Fruit fly (Drosophila melanogaster) whole organism, embryonic: ENCODE data around the gene CG5966.

ENCODE experiments used
- CG11695 ChIP-seq: fragments of 200-800 bp; sonication (Bioruptor generic); IDR thresholded peaks from 3 replicates; pipeline ENCODE4 v1.3.6; 2022; ENCODE audit warnings: missing biosample characterization, missing genetic modification characterization
- CG12104 ChIP-seq: fragments of 200-800 bp; sonication (Bioruptor generic); optimal IDR thresholded peaks from 3 replicates; lab custom pipeline; 2016; ENCODE audit warnings: missing biosample characterization, missing genetic modification characterization
- CG12155 ChIP-seq: fragments of 200-800 bp; sonication (Bioruptor generic); optimal IDR thresholded peaks from 3 replicates; lab custom pipeline; 2016; ENCODE audit warnings: missing biosample characterization, missing genetic modification characterization
- CG12659 ChIP-seq: fragments of 200-800 bp; sonication (Bioruptor generic); optimal IDR thresholded peaks from 3 replicates; lab custom pipeline; 2017; ENCODE audit warnings: mild to moderate bottlenecking, missing biosample characterization, missing genetic modification reagents, missing genetic modification characterization
- CG15073 ChIP-seq: fragments of 200-800 bp; sonication (Bioruptor generic); optimal IDR thresholded peaks from 2 replicates; lab custom pipeline; 2016; ENCODE audit warnings: missing biosample characterization, missing genetic modification characterization
- CG1529 ChIP-seq: fragments of 200-800 bp; sonication (Bioruptor generic); optimal IDR thresholded peaks from 3 replicates; lab custom pipeline; 2018; ENCODE audit warnings: missing biosample characterization, missing genetic modification characterization
- CG17186 ChIP-seq: fragments of 200-800 bp; sonication (Bioruptor generic); optimal IDR thresholded peaks from 3 replicates; lab custom pipeline; 2017; ENCODE audit warnings: missing biosample characterization, missing genetic modification reagents, missing genetic modification characterization
- CG18476 ChIP-seq: fragments of 200-800 bp; sonication (Bioruptor generic); optimal IDR thresholded peaks from 2 replicates; lab custom pipeline; 2016; ENCODE audit warnings: missing biosample characterization, mild to moderate bottlenecking, missing genetic modification characterization
- CG18619 ChIP-seq: fragments of 200-800 bp; sonication (Bioruptor generic); optimal IDR thresholded peaks from 3 replicates; lab custom pipeline; 2017; ENCODE audit warnings: missing biosample characterization, mild to moderate bottlenecking, missing genetic modification characterization
- CG2678 ChIP-seq: fragments of 200-800 bp; sonication (Bioruptor generic); optimal IDR thresholded peaks from 3 replicates; lab custom pipeline; 2019; ENCODE audit warnings: missing biosample characterization, mild to moderate bottlenecking, missing genetic modification characterization, moderate library complexity
- CG2889 ChIP-seq: fragments of 200-800 bp; sonication (Bioruptor generic); IDR thresholded peaks from 3 replicates; pipeline ENCODE4 v1.3.6; 2022; ENCODE audit warnings: missing biosample characterization, missing genetic modification characterization
- CG33213 ChIP-seq: fragments of 200-800 bp; sonication (Bioruptor generic); optimal IDR thresholded peaks from 3 replicates; lab custom pipeline; 2016; ENCODE audit warnings: missing biosample characterization, missing genetic modification characterization
- CG3838 ChIP-seq: fragments of 200-800 bp; sonication (Bioruptor generic); optimal IDR thresholded peaks from 3 replicates; lab custom pipeline; 2016; ENCODE audit warnings: missing biosample characterization, missing genetic modification characterization
- CG6272 ChIP-seq: fragments of 200-800 bp; sonication (Bioruptor generic); IDR thresholded peaks from 2 replicates; pipeline ENCODE4 v1.3.6; 2022; ENCODE audit warnings: missing biosample characterization, missing genetic modification characterization
- CG6683 ChIP-seq: fragments of 200-800 bp; sonication (Bioruptor generic); optimal IDR thresholded peaks from 2 replicates; lab custom pipeline; 2017; ENCODE audit warnings: missing biosample characterization, mild to moderate bottlenecking, missing genetic modification characterization, missing genetic modification reagents
- CG6854 ChIP-seq: fragments of 200-800 bp; sonication (Bioruptor generic); optimal IDR thresholded peaks from 3 replicates; lab custom pipeline; 2017; ENCODE audit warnings: missing biosample characterization, mild to moderate bottlenecking, missing genetic modification characterization
- CG7271 ChIP-seq: fragments of 200-800 bp; sonication (Bioruptor generic); optimal IDR thresholded peaks from 2 replicates; lab custom pipeline; 2018; ENCODE audit warnings: missing biosample characterization, mild to moderate bottlenecking, missing genetic modification characterization, moderate library complexity
- CG7556 ChIP-seq: fragments of 200-800 bp; sonication (Bioruptor generic); optimal IDR thresholded peaks from 2 replicates; lab custom pipeline; 2017; ENCODE audit warnings: missing biosample characterization, mild to moderate bottlenecking, missing genetic modification characterization
- CG8281 ChIP-seq: fragments of 200-800 bp; sonication (Bioruptor generic); optimal IDR thresholded peaks from 2 replicates; lab custom pipeline; 2018; ENCODE audit warnings: missing biosample characterization, mild to moderate bottlenecking, missing genetic modification characterization, moderate library complexity
- D ChIP-seq, 2 experiments: fragments of 200-800 bp in 1 of 2; fragments of >200 bp in 1 of 2; sonication (Bioruptor generic) in 1 of 2; optimal IDR thresholded peaks; 2 replicates in 1 of 2; 3 replicates in 1 of 2; lab custom pipeline; 2017; ENCODE audit warnings: mild to moderate bottlenecking in 1 of 2, missing biosample characterization in 1 of 2, missing genetic modification characterization in 1 of 2, missing genetic modification reagents in 1 of 2
- D19A ChIP-seq: fragments of 200-800 bp; optimal IDR thresholded peaks from 3 replicates; lab custom pipeline; 2019; ENCODE audit warnings: missing biosample characterization, mild to moderate bottlenecking, missing genetic modification characterization, moderate library complexity
- Dfd ChIP-seq, 2 experiments: fragments of >200 bp; optimal IDR thresholded peaks; 2 replicates each; lab custom pipeline; 2017; ENCODE audit warnings: missing biosample characterization in 2 of 2, missing genetic modification characterization in 2 of 2
- Elba2 ChIP-seq: fragments of 200-800 bp; sonication (Bioruptor generic); optimal IDR thresholded peaks from 3 replicates; lab custom pipeline; 2016; ENCODE audit warnings: missing biosample characterization, missing genetic modification characterization
- Hmx ChIP-seq: fragments of 200-800 bp; sonication (Bioruptor generic); optimal IDR thresholded peaks from 2 replicates; lab custom pipeline; 2016; ENCODE audit warnings: missing biosample characterization, missing genetic modification characterization
- MBD-R2 ChIP-seq: fragments of 200-800 bp; sonication (Bioruptor generic); IDR thresholded peaks from 2 replicates; pipeline ENCODE4 v1.3.6; 2022; ENCODE audit warnings: missing biosample characterization, missing genetic modification characterization
- MTF-1 ChIP-seq: fragments of 200-800 bp; sonication (Bioruptor generic); optimal IDR thresholded peaks from 2 replicates; lab custom pipeline; 2018; ENCODE audit warnings: missing biosample characterization, mild to moderate bottlenecking, missing genetic modification characterization, borderline replicate concordance
- PHDP ChIP-seq: fragments of 200-800 bp; sonication (Bioruptor generic); optimal IDR thresholded peaks from 3 replicates; lab custom pipeline; 2018; ENCODE audit warnings: missing biosample characterization, mild to moderate bottlenecking, missing genetic modification characterization, moderate library complexity
- Six4 ChIP-seq: fragments of 200-800 bp; sonication (Bioruptor generic); optimal IDR thresholded peaks from 2 replicates; lab custom pipeline; 2016; ENCODE audit warnings: missing biosample characterization, missing genetic modification characterization
- Stat92E ChIP-seq, 3 experiments: fragments of >200 bp in 2 of 3; fragments of 200-800 bp in 1 of 3; sonication (Bioruptor generic) in 1 of 3; optimal IDR thresholded peaks; 2 replicates each; lab custom pipeline; 2017 to 2019; ENCODE audit warnings: missing biosample characterization in 3 of 3, missing genetic modification characterization in 3 of 3, mild to moderate bottlenecking in 1 of 3, moderate library complexity in 1 of 3
- Taf1 ChIP-seq: fragments of 200-800 bp; sonication (Bioruptor generic); IDR thresholded peaks from 2 replicates; pipeline ENCODE4 v1.3.6; 2022; ENCODE audit warnings: missing biosample characterization, missing genetic modification characterization
- cad ChIP-seq: fragments of >200 bp; optimal IDR thresholded peaks from 2 replicates; lab custom pipeline; 2017; ENCODE audit warnings: missing biosample characterization, missing genetic modification characterization
- cg ChIP-seq: fragments of 200-800 bp; sonication (Bioruptor generic); optimal IDR thresholded peaks from 3 replicates; lab custom pipeline; 2019; ENCODE audit warnings: missing biosample characterization, mild to moderate bottlenecking, missing genetic modification characterization, moderate library complexity
- danr ChIP-seq: fragments of 200-800 bp; sonication (Bioruptor generic); IDR thresholded peaks from 2 replicates; pipeline ENCODE4 v1.3.6; 2022; ENCODE audit warnings: missing biosample characterization, missing genetic modification characterization
- disco-r ChIP-seq: fragments of 200-800 bp; sonication (Bioruptor generic); optimal IDR thresholded peaks from 2 replicates; lab custom pipeline; 2016; ENCODE audit warnings: missing biosample characterization, missing genetic modification characterization
- fd64A ChIP-seq: fragments of 200-800 bp; sonication (Bioruptor generic); optimal IDR thresholded peaks from 3 replicates; lab custom pipeline; 2018; ENCODE audit warnings: missing biosample characterization, mild to moderate bottlenecking, missing genetic modification characterization
- fd96Cb ChIP-seq: fragments of 200-800 bp; sonication (Bioruptor generic); optimal IDR thresholded peaks from 2 replicates; lab custom pipeline; 2018; ENCODE audit warnings: missing biosample characterization, mild to moderate bottlenecking, missing genetic modification characterization, moderate library complexity
- grn ChIP-seq: fragments of 200-800 bp; sonication (Bioruptor generic); optimal IDR thresholded peaks from 3 replicates; lab custom pipeline; 2017; ENCODE audit warnings: missing biosample characterization, missing genetic modification characterization
- hbn ChIP-seq: fragments of 200-800 bp; sonication (Bioruptor generic); IDR thresholded peaks from 2 replicates; pipeline ENCODE4 v1.3.6; 2022; ENCODE audit warnings: missing biosample characterization, missing genetic modification characterization; ENCODE audit not compliant: partially characterized antibody
- jumu ChIP-seq: fragments of 200-800 bp; sonication (Bioruptor generic); optimal IDR thresholded peaks from 3 replicates; lab custom pipeline; 2016; ENCODE audit warnings: missing biosample characterization, missing genetic modification characterization
- lab ChIP-seq: fragments of 200-800 bp; sonication (Bioruptor generic); optimal IDR thresholded peaks from 3 replicates; lab custom pipeline; 2017; ENCODE audit warnings: missing biosample characterization, missing genetic modification characterization, mild to moderate bottlenecking, moderate library complexity, missing genetic modification reagents
- lov ChIP-seq, 2 experiments: fragments of 200-800 bp in 1 of 2; fragments of >200 bp in 1 of 2; sonication (Bioruptor generic) in 1 of 2; IDR thresholded peaks in 1 of 2; optimal IDR thresholded peaks in 1 of 2; 2 replicates in 1 of 2; 3 replicates in 1 of 2; pipeline versions ENCODE4 v1.3.6 to Lab custom; 2017 to 2022; ENCODE audit warnings: missing biosample characterization in 1 of 2, missing genetic modification characterization in 1 of 2
- otp ChIP-seq: fragments of 200-800 bp; sonication (Bioruptor generic); IDR thresholded peaks from 3 replicates; pipeline ENCODE4, ENCODE4 v1.3.6; 2022; ENCODE audit warnings: missing biosample characterization, missing genetic modification characterization
- phol ChIP-seq: fragments of 200-800 bp; sonication (Bioruptor generic); optimal IDR thresholded peaks from 3 replicates; lab custom pipeline; 2018; ENCODE audit warnings: missing biosample characterization, mild to moderate bottlenecking, missing genetic modification characterization, moderate library complexity
- pnt ChIP-seq: fragments of 200-800 bp; sonication (Bioruptor generic); optimal IDR thresholded peaks from 3 replicates; lab custom pipeline; 2016; ENCODE audit warnings: missing biosample characterization, missing genetic modification characterization
- pum ChIP-seq: fragments of 200-800 bp; sonication (Bioruptor generic); optimal IDR thresholded peaks from 2 replicates; lab custom pipeline; 2016; ENCODE audit warnings: missing biosample characterization, missing genetic modification characterization
- salm ChIP-seq: fragments of 200-800 bp; sonication (Bioruptor generic); optimal IDR thresholded peaks from 2 replicates; lab custom pipeline; 2018; ENCODE audit warnings: missing biosample characterization, mild to moderate bottlenecking, missing genetic modification characterization
- unc-4 ChIP-seq: fragments of 200-800 bp; sonication (Bioruptor generic); IDR thresholded peaks from 2 replicates; pipeline ENCODE4 v1.3.6; 2022; ENCODE audit warnings: missing biosample characterization, missing genetic modification characterization; ENCODE audit not compliant: partially characterized antibody

Gene CG5966

dm6 chrX:5969860-5970665, 18.5 kb upstream of the CG5966 start (continued):
- TF ChIP-seq fd96Cb (tag; lab: Kevin White, UChicago) (peak; percentile 23), danr (peak; percentile 26; the same call in 1 of the 2 replicates), CG2889 (GFP tag; lab: Robert Waterston, UW) (no peak; the same call in 2 of the 3 replicates), Six4 (GFP tag; lab: Kevin White, UChicago) (no peak), D (optimal IDR thresholded peaks at IDR 0.05; lab: Kevin White, UChicago) (no peak), D (GFP tag; optimal IDR thresholded peaks at IDR 0.05; lab: Kevin White, UChicago) (peak; percentile 30), CG17186 (no peak), CG33213 (GFP tag; lab: Kevin White, UChicago) (no peak), CG7271 (tag; lab: Kevin White, UChicago) (no peak), CG18619 (peak; percentile 50), otp (GFP tag; lab: Robert Waterston, UW) (peak; percentile 68), grn (GFP tag; lab: Kevin White, UChicago) (no peak), Hmx (GFP tag; lab: Kevin White, UChicago) (no peak), Elba2 (GFP tag; lab: Kevin White, UChicago) (no peak), CG6854 (GFP tag; lab: Kevin White, UChicago) (no peak), CG7556 (GFP tag; lab: Kevin White, UChicago) (peak; percentile 72), lov (optimal IDR thresholded peaks at IDR 0.05; lab: Kevin White, UChicago) (no peak), lov (GFP tag; IDR thresholded peaks at IDR 0.05; lab: Robert Waterston, UW) (no peak), pnt (peak; percentile 28), CG8281 (tag; lab: Kevin White, UChicago) (no peak), disco-r (GFP tag; lab: Kevin White, UChicago) (no peak), MTF-1 (GFP tag; lab: Kevin White, UChicago) (no peak), CG12104 (GFP tag; lab: Kevin White, UChicago) (peak; percentile 17), CG12155 (peak; percentile 48), CG12659 (GFP tag; lab: Kevin White, UChicago) (peak; percentile 52), CG11695 (no peak; the same call in 2 of the 3 replicates), CG1529 (GFP tag; lab: Kevin White, UChicago) (peak; percentile 13), lab (GFP tag; lab: Kevin White, UChicago) (peak; percentile 29), phol (tag; lab: Kevin White, UChicago) (peak; percentile 52), cg (peak; percentile 31), CG2678 (tag; lab: Kevin White, UChicago) (peak; percentile 65), salm (tag; lab: Kevin White, UChicago) (no peak), Stat92E (GFP tag; optimal IDR thresholded peaks at IDR 0.05; lab: Kevin White, UChicago) (no peak), PHDP (tag; lab: Kevin White, UChicago) (peak; percentile 44), hbn (GFP tag; lab: Robert Waterston, UW) (no peak), fd64A (GFP tag; lab: Kevin White, UChicago) (peak; percentile 29), unc-4 (no peak), cad (GFP tag; lab: Kevin White, UChicago) (no peak), MBD-R2 (no peak), CG18476 (GFP tag; lab: Kevin White, UChicago) (no peak), jumu (GFP tag; lab: Kevin White, UChicago) (no peak), pum (GFP tag; lab: Kevin White, UChicago) (no peak), CG15073 (GFP tag; lab: Kevin White, UChicago) (no peak), CG3838 (GFP tag; lab: Kevin White, UChicago) (no peak), CG6683 (no peak), Taf1 (GFP tag; lab: Robert Waterston, UW) (0 out of 2 replicates have a peak, but pooled peaks have one; percentile 6), Dfd (GFP tag; optimal IDR thresholded peaks at IDR 0.05; lab: Kevin White, UChicago) (no peak), CG6272 (GFP tag; lab: Robert Waterston, UW) (0 out of 2 replicates have a peak, but pooled peaks have one; percentile 17), D19A (tag; lab: Kevin White, UChicago) (peak; percentile 35)
